Worm (Caenorhabditis elegans) whole organism, young adult: ENCODE results near the gene T28A8.6.

Experiments used
- Y53G8AR.9 ChIP-seq: fragments of 200-800 bp; sonication (Bioruptor generic); conservative IDR thresholded peaks from 2 replicates; pipeline ENCODE4 v1.3.6; 2022; ENCODE audit warnings: missing genetic modification reagents, missing genetic modification characterization, missing compliant biosample characterization
- ama-1 ChIP-seq, 3 experiments: fragments of 150-350 bp in 1 of 3; sonication (generic microtip) in 2 of 3; optimal IDR thresholded peaks; 2 replicates each; lab custom pipeline; 2014 to 2018; ENCODE audit warnings: missing biosample characterization in 2 of 3, missing genetic modification characterization in 2 of 3, missing genetic modification reagents in 2 of 3
- ceh-91 ChIP-seq: fragments of 200-800 bp; sonication (Bioruptor generic); IDR thresholded peaks from 2 replicates; pipeline ENCODE4 v1.3.6; 2022; ENCODE audit warnings: missing genetic modification reagents, missing genetic modification characterization, missing compliant biosample characterization
- egl-44 ChIP-seq: fragments of 200-800 bp; sonication (Bioruptor generic); IDR thresholded peaks from 2 replicates; pipeline ENCODE4 v1.3.6; 2022; ENCODE audit warnings: missing genetic modification reagents, missing genetic modification characterization, missing compliant biosample characterization
- nhr-179 ChIP-seq: sonication (generic microtip); optimal IDR thresholded peaks from 2 replicates; lab custom pipeline; 2016; ENCODE audit warnings: mild to moderate bottlenecking, missing genetic modification characterization, missing compliant biosample characterization
- xnd-1 ChIP-seq: sonication (generic microtip); optimal IDR thresholded peaks from 2 replicates; lab custom pipeline; 2016; ENCODE audit warnings: missing genotype, missing genetic modification reagents, missing genetic modification characterization, missing compliant biosample characterization
- ztf-18 ChIP-seq: sonication (generic microtip); optimal IDR thresholded peaks from 2 replicates; lab custom pipeline; 2016; ENCODE audit warnings: missing genotype, mild to moderate bottlenecking, missing genetic modification characterization, missing compliant biosample characterization

DNA sequence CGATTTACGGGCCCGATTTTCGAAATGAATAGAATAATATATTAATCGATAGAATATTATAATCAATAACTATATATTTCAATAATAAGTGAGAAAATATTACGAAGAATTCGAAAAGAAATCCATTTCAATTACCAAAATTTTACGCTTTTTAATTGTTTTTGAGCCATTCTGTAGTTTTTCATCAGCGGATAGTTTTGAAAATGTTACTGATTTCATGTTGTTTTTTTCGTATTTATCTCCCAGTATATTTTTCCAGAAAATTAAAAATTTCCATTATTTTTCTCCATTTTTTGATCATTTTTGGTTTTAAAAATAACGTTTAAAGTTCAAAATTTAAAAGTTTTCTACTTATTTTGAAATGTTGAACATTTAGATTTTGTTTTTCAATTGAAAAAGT, 6.7 kb downstream of the T28A8.6 start, which contains the start of gene T28A8.3:
- TF ChIP-seq nhr-179 = no peak
- TF ChIP-seq egl-44 (GFP tag; lab: Robert Waterston, UW) = no peak
- no peak for TF ChIP-seq xnd-1 (tag; lab: Kevin White, UChicago)
- no peak for TF ChIP-seq ama-1 (optimal IDR thresholded peaks at IDR 0.05; lab: Kevin White, UChicago)
- no peak for TF ChIP-seq ama-1 (GFP tag; optimal IDR thresholded peaks at IDR 0.05; lab: Kevin White, UChicago)
- TF ChIP-seq Y53G8AR.9 (GFP tag; lab: Robert Waterston, UW) = no peak
- no peak for TF ChIP-seq ztf-18
- no peak for TF ChIP-seq ceh-91 (GFP tag; lab: Robert Waterston, UW)
